Fruit fly (Drosophila melanogaster) whole organism, embryonic: ENCODE measurements around the gene CG6785.

Experiments used
- Abd-B ChIP-seq: fragments of 200-800 bp; sonication (Bioruptor generic); optimal IDR thresholded peaks from 2 replicates; lab custom pipeline; 2018; ENCODE audit warnings: missing biosample characterization, mild to moderate bottlenecking, missing genetic modification characterization, moderate library complexity
- Bdp1 ChIP-seq: fragments of 200-800 bp; sonication (Bioruptor generic); optimal IDR thresholded peaks from 3 replicates; lab custom pipeline; 2016; ENCODE audit warnings: missing biosample characterization, missing genetic modification characterization
- CG10366 ChIP-seq: fragments of 200-800 bp; sonication (Bioruptor generic); IDR thresholded peaks from 2 replicates; pipeline ENCODE4 v1.3.6; 2022; ENCODE audit warnings: missing biosample characterization, missing genetic modification characterization
- CG10959 ChIP-seq: fragments of 200-800 bp; sonication (Bioruptor generic); IDR thresholded peaks from 2 replicates; pipeline ENCODE4 v1.3.6; 2022; ENCODE audit warnings: missing biosample characterization, missing genetic modification characterization
- CG10979 ChIP-seq: fragments of 200-800 bp; sonication (Bioruptor generic); optimal IDR thresholded peaks from 2 replicates; lab custom pipeline; 2018; ENCODE audit warnings: missing biosample characterization, mild to moderate bottlenecking, missing genetic modification characterization, moderate library complexity
- CG16779 ChIP-seq: fragments of 200-800 bp; sonication (Bioruptor generic); IDR thresholded peaks from 2 replicates; pipeline ENCODE4 v1.3.6; 2022; ENCODE audit warnings: missing biosample characterization, missing genetic modification characterization
- CG17829 ChIP-seq: fragments of 200-800 bp; optimal IDR thresholded peaks from 2 replicates; lab custom pipeline; 2019; ENCODE audit warnings: missing biosample characterization, mild to moderate bottlenecking, missing genetic modification characterization, moderate library complexity
- CG18476 ChIP-seq: fragments of 200-800 bp; sonication (Bioruptor generic); optimal IDR thresholded peaks from 2 replicates; lab custom pipeline; 2016; ENCODE audit warnings: missing biosample characterization, mild to moderate bottlenecking, missing genetic modification characterization
- CG2129 ChIP-seq: fragments of 200-800 bp; sonication (Bioruptor generic); IDR thresholded peaks from 2 replicates; pipeline ENCODE4 v1.3.6; 2022; ENCODE audit warnings: missing biosample characterization, missing genetic modification characterization; ENCODE audit not compliant: partially characterized antibody
- CG30431 ChIP-seq: fragments of 200-800 bp; sonication (Bioruptor generic); optimal IDR thresholded peaks from 2 replicates; lab custom pipeline; 2017; ENCODE audit warnings: missing biosample characterization, missing genetic modification characterization
- CG3847 ChIP-seq: fragments of 200-800 bp; sonication (Bioruptor generic); IDR thresholded peaks from 2 replicates; pipeline ENCODE4 v1.3.6; 2022; ENCODE audit warnings: missing biosample characterization, missing genetic modification characterization
- CG3995 ChIP-seq: fragments of 200-800 bp; sonication (Bioruptor generic); optimal IDR thresholded peaks from 3 replicates; lab custom pipeline; 2016; ENCODE audit warnings: missing biosample characterization, missing genetic modification characterization
- CG7556 ChIP-seq: fragments of 200-800 bp; sonication (Bioruptor generic); optimal IDR thresholded peaks from 2 replicates; lab custom pipeline; 2017; ENCODE audit warnings: missing biosample characterization, mild to moderate bottlenecking, missing genetic modification characterization
- CG7963 ChIP-seq: fragments of 200-800 bp; sonication (Bioruptor generic); IDR thresholded peaks from 3 replicates; pipeline ENCODE4 v1.3.6; 2022; ENCODE audit warnings: missing biosample characterization, missing genetic modification characterization; ENCODE audit not compliant: partially characterized antibody
- CG8478 ChIP-seq: fragments of >200 bp; optimal IDR thresholded peaks from 2 replicates; lab custom pipeline; 2018
- CTCF ChIP-seq: fragments of 200-800 bp; sonication (Bioruptor generic); optimal IDR thresholded peaks from 2 replicates; lab custom pipeline; 2017; ENCODE audit warnings: missing biosample characterization, mild to moderate bottlenecking, missing genetic modification characterization, moderate library complexity
- Camta ChIP-seq: fragments of 200-800 bp; sonication (Bioruptor generic); optimal IDR thresholded peaks from 2 replicates; lab custom pipeline; 2016; ENCODE audit warnings: missing biosample characterization, missing genetic modification characterization
- Dek ChIP-seq: fragments of 200-800 bp; sonication (Bioruptor generic); optimal IDR thresholded peaks from 3 replicates; lab custom pipeline; 2019; ENCODE audit warnings: missing biosample characterization, mild to moderate bottlenecking, missing genetic modification characterization, moderate library complexity
- Dip3 ChIP-seq: fragments of 200-800 bp; sonication (Bioruptor generic); optimal IDR thresholded peaks from 3 replicates; lab custom pipeline; 2016; ENCODE audit warnings: missing biosample characterization, missing genetic modification characterization
- Dll ChIP-seq: fragments of 200-800 bp; sonication (Bioruptor generic); IDR thresholded peaks from 4 replicates; pipeline ENCODE4 v1.3.6; 2022; ENCODE audit warnings: missing biosample characterization, missing genetic modification characterization; ENCODE audit not compliant: partially characterized antibody
- HLHmδ ChIP-seq: fragments of 200-800 bp; sonication (Bioruptor generic); optimal IDR thresholded peaks from 2 replicates; lab custom pipeline; 2018; ENCODE audit warnings: missing biosample characterization, mild to moderate bottlenecking, missing genetic modification characterization, moderate library complexity
- Hey ChIP-seq: fragments of 200-800 bp; sonication (Bioruptor generic); optimal IDR thresholded peaks from 3 replicates; lab custom pipeline; 2018; ENCODE audit warnings: missing biosample characterization, mild to moderate bottlenecking, missing genetic modification characterization
- Kr ChIP-seq: fragments of 200-800 bp; sonication (Bioruptor generic); optimal IDR thresholded peaks from 2 replicates; lab custom pipeline; 2017; ENCODE audit warnings: missing biosample characterization, mild to moderate bottlenecking, missing genetic modification characterization
- Meics ChIP-seq: fragments of 200-800 bp; sonication (Bioruptor generic); optimal IDR thresholded peaks from 2 replicates; lab custom pipeline; 2017; ENCODE audit warnings: missing biosample characterization, mild to moderate bottlenecking, missing genetic modification characterization
- Mrtf ChIP-seq: fragments of 200-800 bp; sonication (Bioruptor generic); IDR thresholded peaks from 3 replicates; pipeline ENCODE4 v1.3.6; 2022; ENCODE audit warnings: missing biosample characterization, missing genetic modification characterization
- Nf-YA ChIP-seq: fragments of 200-800 bp; sonication (Bioruptor generic); IDR thresholded peaks from 2 replicates; pipeline ENCODE4 v1.3.6; 2022; ENCODE audit warnings: missing biosample characterization, missing genetic modification characterization
- Nf-YB ChIP-seq: fragments of 200-800 bp; sonication (Bioruptor generic); optimal IDR thresholded peaks from 3 replicates; lab custom pipeline; 2019; ENCODE audit warnings: missing biosample characterization, mild to moderate bottlenecking, missing genetic modification characterization, moderate library complexity
- Opbp ChIP-seq: fragments of 200-800 bp; sonication (Bioruptor generic); IDR thresholded peaks from 3 replicates; pipeline ENCODE4 v1.3.6; 2022; ENCODE audit warnings: missing biosample characterization, missing genetic modification characterization; ENCODE audit not compliant: partially characterized antibody
- Poxn ChIP-seq: fragments of 200-800 bp; sonication (Bioruptor generic); IDR thresholded peaks from 2 replicates; pipeline ENCODE4 v1.3.6; 2022; ENCODE audit warnings: missing biosample characterization, missing genetic modification characterization
- Ravus ChIP-seq: fragments of 200-800 bp; sonication (Bioruptor generic); IDR thresholded peaks from 2 replicates; pipeline ENCODE4 v1.3.6; 2022; ENCODE audit warnings: missing biosample characterization, missing genetic modification characterization
- Six4 ChIP-seq: fragments of 200-800 bp; sonication (Bioruptor generic); optimal IDR thresholded peaks from 2 replicates; lab custom pipeline; 2016; ENCODE audit warnings: missing biosample characterization, missing genetic modification characterization
- aop ChIP-seq: fragments of 200-800 bp; sonication (Bioruptor generic); IDR thresholded peaks from 2 replicates; pipeline ENCODE4 v1.3.6; 2022; ENCODE audit warnings: missing biosample characterization, missing genetic modification characterization
- cad ChIP-seq: fragments of >200 bp; optimal IDR thresholded peaks from 2 replicates; lab custom pipeline; 2017; ENCODE audit warnings: missing biosample characterization, missing genetic modification characterization
- chinmo ChIP-seq: fragments of 200-800 bp; sonication (Bioruptor generic); IDR thresholded peaks from 4 replicates; pipeline ENCODE4 v1.3.6; 2022; ENCODE audit warnings: missing biosample characterization, missing genetic modification characterization; ENCODE audit not compliant: partially characterized antibody
- dmrt99B ChIP-seq: fragments of 200-800 bp; sonication (Bioruptor generic); optimal IDR thresholded peaks from 2 replicates; lab custom pipeline; 2018; ENCODE audit warnings: missing biosample characterization, mild to moderate bottlenecking, missing genetic modification characterization, moderate library complexity
- fd102C ChIP-seq: fragments of 200-800 bp; sonication (Bioruptor generic); optimal IDR thresholded peaks from 2 replicates; lab custom pipeline; 2018; ENCODE audit warnings: missing biosample characterization, mild to moderate bottlenecking, missing genetic modification characterization, moderate library complexity
- hbn ChIP-seq: fragments of 200-800 bp; sonication (Bioruptor generic); IDR thresholded peaks from 2 replicates; pipeline ENCODE4 v1.3.6; 2022; ENCODE audit warnings: missing biosample characterization, missing genetic modification characterization; ENCODE audit not compliant: partially characterized antibody
- her ChIP-seq: fragments of 200-800 bp; sonication (Bioruptor generic); optimal IDR thresholded peaks from 2 replicates; lab custom pipeline; 2016; ENCODE audit warnings: missing biosample characterization, missing genetic modification characterization
- kay ChIP-seq: fragments of 200-800 bp; sonication (Bioruptor generic); optimal IDR thresholded peaks from 2 replicates; lab custom pipeline; 2016; ENCODE audit warnings: missing biosample characterization, missing genetic modification characterization
- nerfin-2 ChIP-seq: fragments of 200-800 bp; sonication (Bioruptor generic); IDR thresholded peaks from 2 replicates; pipeline ENCODE4 v1.3.6; 2022; ENCODE audit warnings: missing biosample characterization, missing genetic modification characterization; ENCODE audit not compliant: partially characterized antibody
- so ChIP-seq: fragments of 200-800 bp; sonication (Bioruptor generic); IDR thresholded peaks from 3 replicates; pipeline ENCODE4 v1.3.6; 2022; ENCODE audit warnings: missing biosample characterization, missing genetic modification characterization
- tll ChIP-seq, 2 experiments: fragments of 200-800 bp in 1 of 2; fragments of >200 bp in 1 of 2; sonication (Bioruptor generic) in 1 of 2; optimal IDR thresholded peaks; 2 replicates each; lab custom pipeline; 2017 to 2019; ENCODE audit warnings: missing biosample characterization in 2 of 2, missing genetic modification characterization in 2 of 2, mild to moderate bottlenecking in 1 of 2, moderate library complexity in 1 of 2
- usp ChIP-seq: fragments of >200 bp; optimal IDR thresholded peaks from 2 replicates; lab custom pipeline; 2017; ENCODE audit warnings: missing biosample characterization, missing genetic modification characterization
- wdn ChIP-seq: fragments of 200-800 bp; sonication (Bioruptor generic); IDR thresholded peaks from 2 replicates; pipeline ENCODE4 v1.3.6; 2022; ENCODE audit warnings: missing biosample characterization, missing genetic modification characterization
- zen ChIP-seq: fragments of 200-800 bp; sonication (Bioruptor generic); optimal IDR thresholded peaks from 3 replicates; lab custom pipeline; 2018; ENCODE audit warnings: missing biosample characterization, mild to moderate bottlenecking, missing genetic modification characterization, moderate library complexity
- zen2 ChIP-seq: fragments of 200-800 bp; sonication (Bioruptor generic); IDR thresholded peaks from 3 replicates; pipeline ENCODE4 v1.3.6; 2022; ENCODE audit warnings: missing biosample characterization, missing genetic modification characterization; ENCODE audit not compliant: partially characterized antibody

The CG6785 gene

DNA sequence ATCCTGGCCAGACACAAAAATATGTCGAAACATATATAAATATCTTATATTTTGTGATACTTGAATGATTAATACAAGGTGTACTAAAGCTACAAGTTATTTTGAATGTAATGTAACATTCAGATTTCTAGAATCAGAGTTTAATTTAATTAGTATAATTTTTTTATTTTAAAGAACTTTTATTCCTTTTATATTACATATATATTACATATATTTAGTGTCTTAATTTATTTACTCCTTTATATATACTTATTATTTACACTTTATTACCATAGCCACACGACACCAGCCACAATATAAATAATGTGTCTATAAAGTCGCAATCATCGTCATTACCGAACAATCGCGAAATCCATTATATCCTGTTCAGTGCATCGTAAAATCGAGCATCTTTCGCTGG lies 46.5 kb upstream of the CG6785 start, which contains the start of gene Pex19:
Gene Pex19 (plus strand): TSS at position 301 of the 400 bp plus-strand sequence.
- TF ChIP-seq Abd-B (GFP tag; lab: Kevin White, UChicago) (no peak), CG30431 (GFP tag; lab: Kevin White, UChicago) (no peak), Bdp1 (GFP tag; lab: Kevin White, UChicago) (no peak), HLHmδ (no peak), CG10959 (GFP tag; lab: Robert Waterston, UW) (no peak), Mrtf (GFP tag; lab: Robert Waterston, UW) (no peak), aop (GFP tag; lab: Robert Waterston, UW) (no peak), Camta (no peak), CG7556 (no peak), Opbp (GFP tag; lab: Robert Waterston, UW) (no peak), Poxn (GFP tag; lab: Robert Waterston, UW) (no peak)

DNA sequence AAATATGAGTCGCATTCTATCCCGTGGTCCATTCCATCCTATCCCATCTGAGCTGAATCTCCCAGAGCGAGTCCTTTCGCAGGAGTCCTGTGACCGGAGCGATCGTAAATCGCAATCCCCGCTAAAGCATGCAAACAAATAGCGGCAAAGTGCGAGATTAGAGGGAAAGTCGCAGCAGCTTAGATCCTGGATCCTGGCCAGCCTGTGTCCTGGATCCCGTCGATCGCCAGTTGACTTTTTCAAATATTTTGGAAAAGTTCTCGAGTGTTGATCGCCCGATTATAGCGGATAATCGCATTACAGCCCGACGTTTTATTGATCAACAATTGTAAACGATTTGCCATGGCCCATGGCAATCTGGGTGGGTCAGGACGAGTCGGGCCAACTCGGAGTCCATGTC lies 44.1 kb upstream of the CG6785 start:
- TF ChIP-seq Meics (GFP tag; lab: Kevin White, UChicago) (no peak), Dek (tag; lab: Kevin White, UChicago) (no peak), CTCF (GFP tag; lab: Kevin White, UChicago) (no peak), cad (GFP tag; lab: Kevin White, UChicago) (peak; percentile 33), CG10366 (GFP tag; lab: Robert Waterston, UW) (no peak), nerfin-2 (GFP tag; lab: Robert Waterston, UW) (no peak), tll (GFP tag; optimal IDR thresholded peaks at IDR 0.05; lab: Kevin White, UChicago) (peak in 1 of 2 experiments; percentile 94), CG3995 (GFP tag; lab: Kevin White, UChicago) (no peak), Dip3 (no peak), Kr (GFP tag; lab: Kevin White, UChicago) (no peak)

DNA sequence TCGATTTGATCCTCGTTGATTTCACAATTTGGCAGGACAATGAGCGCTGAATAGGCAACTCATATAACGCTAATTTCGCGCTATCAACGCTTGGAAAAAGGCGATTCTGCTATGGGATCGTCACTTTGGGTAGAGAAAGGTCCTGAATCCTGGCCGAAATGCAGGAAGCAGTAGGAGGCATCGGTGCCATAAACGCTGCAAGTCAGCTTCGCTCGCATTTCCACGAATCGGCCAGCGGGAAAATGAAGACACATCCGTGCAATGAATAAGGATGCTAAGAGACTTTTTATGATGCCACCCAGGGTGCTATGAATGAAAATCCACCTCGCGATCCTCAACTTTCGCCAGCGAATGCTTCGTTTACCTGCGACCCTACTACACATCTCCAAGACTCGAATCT lies 42.4 kb upstream of the CG6785 start:
- TF ChIP-seq zen (tag; lab: Kevin White, UChicago), result peak; percentile 39
- peak in 1 of 2 experiments; percentile 69 for TF ChIP-seq tll (GFP tag; optimal IDR thresholded peaks at IDR 0.05; lab: Kevin White, UChicago)
- no peak for TF ChIP-seq usp (GFP tag; lab: Kevin White, UChicago)
- peak; percentile 98 for TF ChIP-seq cad (GFP tag; lab: Kevin White, UChicago)
- TF ChIP-seq, all 482 proteins: peak for 3

DNA sequence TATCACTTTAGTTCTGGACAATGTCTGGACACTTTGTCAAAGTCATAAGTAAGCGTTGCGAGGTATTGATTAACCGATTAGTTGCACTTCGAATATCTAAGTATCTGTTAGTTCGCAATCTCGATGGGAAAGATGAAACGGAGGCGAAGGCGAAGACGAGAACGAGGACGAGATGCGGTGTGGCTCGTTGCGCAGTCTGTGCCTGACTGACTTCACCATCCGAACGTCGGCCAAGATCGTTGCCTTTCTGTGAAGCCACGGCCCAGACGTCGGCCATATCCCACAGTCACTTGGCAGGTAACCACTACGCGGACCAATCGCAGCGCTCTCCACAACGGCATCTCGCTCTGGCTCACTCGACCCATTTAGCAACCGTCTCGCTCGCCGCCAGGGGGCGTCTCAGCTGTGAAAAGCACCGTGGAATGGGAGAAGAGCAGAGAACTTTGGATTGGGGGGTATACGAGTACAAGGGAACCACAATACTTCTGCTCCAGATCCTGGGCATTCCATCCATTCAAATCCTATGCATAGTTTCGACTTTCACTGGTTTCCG lies 40.7 kb upstream of the CG6785 start, which contains the start of gene prd:
Gene prd (minus strand): TSS at position 209 of the 553 bp plus-strand sequence.
- TF ChIP-seq Ravus (GFP tag; lab: Robert Waterston, UW), result no peak
- TF ChIP-seq her, result no peak
- no peak for TF ChIP-seq CG10979
- TF ChIP-seq CG17829 (tag; lab: Kevin White, UChicago), result peak; percentile 2
- TF ChIP-seq tll (GFP tag; optimal IDR thresholded peaks at IDR 0.05; lab: Kevin White, UChicago), result peak in 1 of 2 experiments; percentile 91
- TF ChIP-seq dmrt99B (tag; lab: Kevin White, UChicago), result no peak
- TF ChIP-seq Hey, result no peak
- peak; percentile 85 for TF ChIP-seq CG8478 (lab: Kevin White, UChicago)
- no peak for TF ChIP-seq CG16779 (GFP tag; lab: Robert Waterston, UW)
- no peak for TF ChIP-seq so
- TF ChIP-seq wdn (GFP tag; lab: Robert Waterston, UW), result no peak
- TF ChIP-seq CG7963 (GFP tag; lab: Robert Waterston, UW), result no peak
- no peak for TF ChIP-seq CG18476 (GFP tag; lab: Kevin White, UChicago)
- no peak for TF ChIP-seq CG2129
- TF ChIP-seq hbn, result no peak
- TF ChIP-seq chinmo (GFP tag; lab: Robert Waterston, UW), result 0 out of 4 replicates have a peak, but pooled peaks have one; percentile 36
- TF ChIP-seq Dll, result peak; percentile 39; the same call in 1 of the 4 replicates
- peak; percentile 86 for TF ChIP-seq Nf-YA (GFP tag; lab: Robert Waterston, UW)
- no peak for TF ChIP-seq CG3847
- TF ChIP-seq Nf-YB, result peak; percentile 98
- no peak for TF ChIP-seq kay (GFP tag; lab: Kevin White, UChicago)
- no peak for TF ChIP-seq Six4 (GFP tag; lab: Kevin White, UChicago)
- peak; percentile 27; the same call in 1 of the 3 replicates for TF ChIP-seq zen2 (GFP tag; lab: Robert Waterston, UW)
- TF ChIP-seq fd102C (GFP tag; lab: Kevin White, UChicago), result no peak
